Worm (Caenorhabditis elegans) whole organism, mixed stage, embryonic: Measurements from ENCODE around the gene F55C12.6.

ENCODE experiments used
- M03D4.4 ChIP-seq: sonication (generic microtip); optimal IDR thresholded peaks from 2 replicates; lab custom pipeline; 2017; ENCODE audit warnings: mild to moderate bottlenecking, missing genetic modification characterization, missing compliant biosample characterization
- blmp-1 ChIP-seq: fragments of 150-350 bp; optimal IDR thresholded peaks from 2 replicates; lab custom pipeline; 2014; ENCODE audit warnings: missing biosample characterization, missing genetic modification characterization
- drap-1 ChIP-seq: fragments of 200-800 bp; sonication (Bioruptor generic); optimal IDR thresholded peaks from 3 replicates; lab custom pipeline; 2018; ENCODE audit warnings: mild to moderate bottlenecking, missing genetic modification characterization, missing compliant biosample characterization
- elt-3 ChIP-seq: fragments of 150-350 bp; optimal IDR thresholded peaks from 2 replicates; lab custom pipeline; 2014; ENCODE audit warnings: missing biosample characterization, missing genetic modification characterization
- lin-13 ChIP-seq: fragments of 150-350 bp; optimal IDR thresholded peaks from 2 replicates; lab custom pipeline; 2014; ENCODE audit warnings: missing biosample characterization, missing genetic modification characterization
- lsy-2 ChIP-seq: fragments of 150-350 bp; optimal IDR thresholded peaks from 2 replicates; lab custom pipeline; 2014; ENCODE audit warnings: missing biosample characterization, missing genetic modification characterization
- mep-1 ChIP-seq: fragments of 150-350 bp; optimal IDR thresholded peaks from 2 replicates; lab custom pipeline; 2017; ENCODE audit warnings: missing biosample characterization, missing genetic modification reagents, missing genetic modification characterization, inconsistent platforms
- mls-2 ChIP-seq: sonication (generic microtip); optimal IDR thresholded peaks from 2 replicates; lab custom pipeline; 2016; ENCODE audit warnings: mild to moderate bottlenecking, missing genetic modification characterization, moderate library complexity, missing compliant biosample characterization
- nhr-12 ChIP-seq: fragments of 150-350 bp; optimal IDR thresholded peaks from 2 replicates; lab custom pipeline; 2014; ENCODE audit warnings: missing biosample characterization, missing genetic modification characterization
- nhr-76 ChIP-seq: sonication (generic microtip); optimal IDR thresholded peaks from 2 replicates; lab custom pipeline; 2017; ENCODE audit warnings: missing biosample characterization, missing genetic modification characterization
- snpc-4 ChIP-seq: fragments of 150-350 bp; optimal IDR thresholded peaks from 2 replicates; lab custom pipeline; 2014; ENCODE audit warnings: missing biosample characterization, missing genetic modification characterization
- unc-39 ChIP-seq: fragments of 150-350 bp; optimal IDR thresholded peaks from 2 replicates; lab custom pipeline; 2014; ENCODE audit warnings: missing biosample characterization, missing genetic modification characterization
- ztf-11 ChIP-seq: fragments of 150-350 bp; optimal IDR thresholded peaks from 2 replicates; lab custom pipeline; 2014; ENCODE audit warnings: missing biosample characterization, missing genetic modification characterization

ce11 chrII:5852007-5852406 is 23.9 kb downstream of the F55C12.6 start, which contains the start of gene H41C03.2:
- TF ChIP-seq lin-13 (tag; lab: Kevin White, UChicago) (no peak), nhr-76 (tag; lab: Kevin White, UChicago) (no peak), unc-39 (no peak), blmp-1 (tag; lab: Kevin White, UChicago) (no peak), M03D4.4 (tag; lab: Kevin White, UChicago) (no peak), lsy-2 (tag; lab: Kevin White, UChicago) (no peak), nhr-12 (no peak), elt-3 (tag; lab: Kevin White, UChicago) (no peak), drap-1 (no peak), mep-1 (tag; lab: Kevin White, UChicago) (no peak), ztf-11 (no peak), snpc-4 (tag; lab: Kevin White, UChicago) (no peak), mls-2 (no peak)
